Fruit fly (Drosophila melanogaster): ENCODE results near the gene CG9095.

The CG9095 gene

dm6 chrX:15121714-15122113 is 41.3 kb downstream of the CG9095 start (continued):
- TF ChIP-seq CG31441 (GFP tag; IDR thresholded peaks at IDR 0.05) (peak; percentile 70), al (GFP tag; IDR thresholded peaks at IDR 0.05) (no peak), CG17829 (tag; optimal IDR thresholded peaks at IDR 0.05) (peak; percentile 33), jigr1 (GFP tag; IDR thresholded peaks at IDR 0.05) (no peak), en (GFP tag; optimal IDR thresholded peaks at IDR 0.05) (no peak), CG15514 (GFP tag; optimal IDR thresholded peaks at IDR 0.05) (no peak), MTF-1 (GFP tag; optimal IDR thresholded peaks at IDR 0.05; ENCODE audit: borderline replicate concordance) (no peak), Hr78 (GFP tag; optimal IDR thresholded peaks at IDR 0.05) (peak in 1 of 2 experiments; percentile 22), Doc2 (GFP tag; IDR thresholded peaks at IDR 0.05) (no peak), maf-S (GFP tag; optimal IDR thresholded peaks at IDR 0.05) (no peak), grn (GFP tag; optimal IDR thresholded peaks at IDR 0.05) (no peak), CG34224 (GFP tag; IDR thresholded peaks at IDR 0.05; ENCODE audit: partially characterized antibody) (no peak), CG7357 (GFP tag; IDR thresholded peaks at IDR 0.05) (no peak), Side (GFP tag; optimal IDR thresholded peaks at IDR 0.05) (no peak), nerfin-2 (GFP tag; IDR thresholded peaks at IDR 0.05; ENCODE audit: partially characterized antibody) (no peak), Drgx (GFP tag; IDR thresholded peaks at IDR 0.05) (no peak), bbx (GFP tag; IDR thresholded peaks at IDR 0.05; ENCODE audit: partially characterized antibody) (no peak), CG12659 (GFP tag; optimal IDR thresholded peaks at IDR 0.05) (no peak), CG9932 (GFP tag; IDR thresholded peaks at IDR 0.05) (no peak), chif (GFP tag; optimal IDR thresholded peaks at IDR 0.05) (no peak), TFAM (GFP tag; optimal IDR thresholded peaks at IDR 0.05) (no peak), CG14710 (tag; optimal IDR thresholded peaks at IDR 0.05) (peak; percentile 12), ewg (GFP tag; optimal IDR thresholded peaks at IDR 0.05) (no peak), salm (tag; optimal IDR thresholded peaks at IDR 0.05) (no peak), Spps (tag; optimal IDR thresholded peaks at IDR 0.05) (no peak), sima (GFP tag; optimal IDR thresholded peaks at IDR 0.05) (no peak), trem (tag; optimal IDR thresholded peaks at IDR 0.05) (no peak), CG10565 (GFP tag; optimal IDR thresholded peaks at IDR 0.05) (no peak), Atf3 (GFP tag; optimal IDR thresholded peaks at IDR 0.05) (no peak), CG12391 (tag; optimal IDR thresholded peaks at IDR 0.05) (peak; percentile 42), wek (GFP tag; optimal IDR thresholded peaks at IDR 0.05) (no peak), vnd (GFP tag; IDR thresholded peaks at IDR 0.05; ENCODE audit: partially characterized antibody) (no peak), lilli (GFP tag; optimal IDR thresholded peaks at IDR 0.05) (no peak), dm (GFP tag; optimal IDR thresholded peaks at IDR 0.05) (no peak), CG6175 (GFP tag; IDR thresholded peaks at IDR 0.05) (no peak), gfzf (GFP tag; optimal IDR thresholded peaks at IDR 0.05) (no peak), CG1024 (GFP tag; IDR thresholded peaks at IDR 0.05) (no peak), CG6254 (GFP tag; optimal IDR thresholded peaks at IDR 0.05) (no peak), D19B (GFP tag; optimal IDR thresholded peaks at IDR 0.05) (no peak), zen (tag; optimal IDR thresholded peaks at IDR 0.05) (no peak), Dip3 (GFP tag; optimal IDR thresholded peaks at IDR 0.05) (no peak), CG4820 (GFP tag; optimal IDR thresholded peaks at IDR 0.05) (no peak), croc (GFP tag; conservative IDR thresholded peaks at IDR 0.05) (peak; percentile 14; the same call in 1 of the 3 replicates), usp (GFP tag; optimal IDR thresholded peaks at IDR 0.05) (no peak), Bteb2 (GFP tag; optimal IDR thresholded peaks at IDR 0.05) (no peak), CG10366 (GFP tag; IDR thresholded peaks at IDR 0.05) (no peak; the same call in 1 of the 2 replicates), sens (GFP tag) (no peak), pzg (GFP tag; optimal IDR thresholded peaks at IDR 0.05) (no peak), C15 (GFP tag; IDR thresholded peaks at IDR 0.05) (no peak), Adf1 (GFP tag; IDR thresholded peaks at IDR 0.05) (no peak), chn (GFP tag; optimal IDR thresholded peaks at IDR 0.05) (no peak), GATAe (GFP tag; conservative IDR thresholded peaks at IDR 0.05) (no peak)
